Fruit fly (Drosophila melanogaster): ENCODE measurements around the gene CG4174.

CG4174 gene

dm6 chr3L:18617893-18618577 lies at the start of gene CG4174, which contains the start of gene CG13380:
CG4174 (minus strand) TSS chr3L:18617943.
CG13380 (minus strand) TSS chr3L:18617943.
- TF ChIP-seq CG6854 (GFP tag; optimal IDR thresholded peaks at IDR 0.05) (no peak), chif (GFP tag; optimal IDR thresholded peaks at IDR 0.05) (peak in 1 of 2 experiments; percentile 20), HmgZ (tag; optimal IDR thresholded peaks at IDR 0.05) (peak; percentile 68), Hr39 (optimal IDR thresholded peaks at IDR 0.05) (no peak), zfh2 (GFP tag; optimal IDR thresholded peaks at IDR 0.05) (no peak), Tbp (GFP tag; optimal IDR thresholded peaks at IDR 0.05) (no peak), repo (GFP tag; optimal IDR thresholded peaks at IDR 0.05) (no peak), az2 (GFP tag; optimal IDR thresholded peaks at IDR 0.05) (no peak), CHES-1-like (GFP tag; optimal IDR thresholded peaks at IDR 0.05) (no peak), gro (GFP tag; optimal IDR thresholded peaks at IDR 0.05) (no peak), kah (GFP tag; optimal IDR thresholded peaks at IDR 0.05) (no peak), fd3F (GFP tag; optimal IDR thresholded peaks at IDR 0.05) (no peak), tna (GFP tag; IDR thresholded peaks at IDR 0.05; ENCODE audit: partially characterized antibody) (peak; percentile 92), CG31388 (GFP tag; optimal IDR thresholded peaks at IDR 0.05) (no peak), amos (GFP tag; IDR thresholded peaks at IDR 0.05; ENCODE audit: partially characterized antibody) (peak; percentile 90), fru (optimal IDR thresholded peaks at IDR 0.05) (no peak), dpn (GFP tag; optimal IDR thresholded peaks at IDR 0.05) (peak in 1 of 2 experiments; percentile 21), wdn (GFP tag; IDR thresholded peaks at IDR 0.05) (no peak), CG9215 (GFP tag; IDR thresholded peaks at IDR 0.05) (no peak), gsb (GFP tag; IDR thresholded peaks at IDR 0.05) (no peak), CG30431 (GFP tag; optimal IDR thresholded peaks at IDR 0.05) (no peak), pb (GFP tag; optimal IDR thresholded peaks at IDR 0.05) (no peak), Dfd (GFP tag; optimal IDR thresholded peaks at IDR 0.05) (no peak), CG18476 (GFP tag; optimal IDR thresholded peaks at IDR 0.05) (no peak), CG7357 (GFP tag; IDR thresholded peaks at IDR 0.05) (no peak), sob (GFP tag; IDR thresholded peaks at IDR 0.05) (0 out of 2 replicates have a peak, but pooled peaks have one; percentile 30), zen2 (GFP tag; IDR thresholded peaks at IDR 0.05; ENCODE audit: partially characterized antibody) (peak; percentile 87; the same call in 2 of the 3 replicates), CG9609 (GFP tag; optimal IDR thresholded peaks at IDR 0.05) (no peak), inv (GFP tag; IDR thresholded peaks at IDR 0.05; ENCODE audit: partially characterized antibody) (peak; percentile 55; the same call in 1 of the 2 replicates), ap (GFP tag; IDR thresholded peaks at IDR 0.05) (no peak), CrebB (tag; optimal IDR thresholded peaks at IDR 0.05) (no peak), emc (GFP tag; optimal IDR thresholded peaks at IDR 0.05) (no peak), Bdp1 (GFP tag; optimal IDR thresholded peaks at IDR 0.05) (peak; percentile 100), Opbp (GFP tag; IDR thresholded peaks at IDR 0.05; ENCODE audit: partially characterized antibody) (peak; percentile 93), esg (GFP tag; conservative IDR thresholded peaks at IDR 0.05) (no peak), CG2889 (GFP tag; IDR thresholded peaks at IDR 0.05) (no peak), CG7556 (GFP tag; optimal IDR thresholded peaks at IDR 0.05) (no peak), CG17328 (GFP tag; IDR thresholded peaks at IDR 0.05) (no peak), GATAe (GFP tag; conservative IDR thresholded peaks at IDR 0.05) (no peak), crol (GFP tag; IDR thresholded peaks at IDR 0.05) (no peak), dmrt99B (tag; optimal IDR thresholded peaks at IDR 0.05) (no peak), Fer3 (tag; optimal IDR thresholded peaks at IDR 0.05) (no peak), CG9727 (GFP tag; optimal IDR thresholded peaks at IDR 0.05) (no peak), Oaz (GFP tag; IDR thresholded peaks at IDR 0.05) (no peak), CG7786 (GFP tag; optimal IDR thresholded peaks at IDR 0.05) (no peak), CG15011 (GFP tag; optimal IDR thresholded peaks at IDR 0.05) (no peak), CG12744 (GFP tag; optimal IDR thresholded peaks at IDR 0.05) (peak; percentile 12), sd (tag; optimal IDR thresholded peaks at IDR 0.05) (no peak), jing (GFP tag; optimal IDR thresholded peaks at IDR 0.05) (no peak), psq (GFP tag; optimal IDR thresholded peaks at IDR 0.05) (no peak), Ets97D (GFP tag; optimal IDR thresholded peaks at IDR 0.05) (peak; percentile 25), ro (GFP tag; IDR thresholded peaks at IDR 0.05) (no peak)

All from whole organism, embryonic.